Fruit fly (Drosophila melanogaster) whole organism, embryonic: Measurements from ENCODE around the gene CG46059.

Experiments used
- ATbp ChIP-seq: fragments of 200-800 bp; sonication (Bioruptor generic); optimal IDR thresholded peaks from 2 replicates; lab custom pipeline; 2017; ENCODE audit warnings: missing biosample characterization, mild to moderate bottlenecking, missing genetic modification characterization, missing genetic modification reagents
- Adf1 ChIP-seq: fragments of 200-800 bp; sonication (Bioruptor generic); IDR thresholded peaks from 2 replicates; pipeline ENCODE4 v1.3.6; 2022; ENCODE audit warnings: missing biosample characterization, missing genetic modification characterization
- Antp ChIP-seq: fragments of 200-800 bp; sonication (Bioruptor generic); optimal IDR thresholded peaks from 3 replicates; lab custom pipeline; 2016; ENCODE audit warnings: missing biosample characterization, missing genetic modification characterization
- B-H1 ChIP-seq: fragments of 200-800 bp; sonication (Bioruptor generic); IDR thresholded peaks from 3 replicates; pipeline ENCODE4 v1.3.6; 2022; ENCODE audit warnings: missing biosample characterization, missing genetic modification characterization
- CG10267 ChIP-seq: fragments of 200-800 bp; sonication (Bioruptor generic); optimal IDR thresholded peaks from 2 replicates; lab custom pipeline; 2018; ENCODE audit warnings: missing biosample characterization, mild to moderate bottlenecking, missing genetic modification characterization, moderate library complexity
- CG10543 ChIP-seq: fragments of 200-800 bp; sonication (Bioruptor generic); optimal IDR thresholded peaks from 3 replicates; lab custom pipeline; 2017; ENCODE audit warnings: missing biosample characterization, mild to moderate bottlenecking, missing genetic modification characterization, moderate library complexity
- CG11695 ChIP-seq: fragments of 200-800 bp; sonication (Bioruptor generic); IDR thresholded peaks from 3 replicates; pipeline ENCODE4 v1.3.6; 2022; ENCODE audit warnings: missing biosample characterization, missing genetic modification characterization
- CG15479 ChIP-seq: fragments of 200-800 bp; sonication (Bioruptor generic); optimal IDR thresholded peaks from 3 replicates; lab custom pipeline; 2019; ENCODE audit warnings: missing biosample characterization, mild to moderate bottlenecking, missing genetic modification characterization, moderate library complexity
- CG17568 ChIP-seq: fragments of 200-800 bp; sonication (Bioruptor generic); optimal IDR thresholded peaks from 2 replicates; lab custom pipeline; 2018; ENCODE audit warnings: missing biosample characterization, mild to moderate bottlenecking, missing genetic modification characterization, moderate library complexity
- CG17912 ChIP-seq: fragments of 200-800 bp; sonication (Bioruptor generic); optimal IDR thresholded peaks from 2 replicates; lab custom pipeline; 2018; ENCODE audit warnings: missing biosample characterization, mild to moderate bottlenecking, missing genetic modification characterization
- CG2116 ChIP-seq: fragments of 200-800 bp; sonication (Bioruptor generic); optimal IDR thresholded peaks from 3 replicates; lab custom pipeline; 2018; ENCODE audit warnings: missing biosample characterization, mild to moderate bottlenecking, missing genetic modification characterization
- CG3163 ChIP-seq: fragments of 200-800 bp; sonication (Bioruptor generic); optimal IDR thresholded peaks from 3 replicates; lab custom pipeline; 2016; ENCODE audit warnings: missing biosample characterization, missing genetic modification characterization
- CG34376 ChIP-seq: fragments of 200-800 bp; sonication (Bioruptor generic); optimal IDR thresholded peaks from 2 replicates; lab custom pipeline; 2018; ENCODE audit warnings: missing biosample characterization, mild to moderate bottlenecking, missing genetic modification characterization
- CG42726 ChIP-seq: fragments of 200-800 bp; sonication (Bioruptor generic); IDR thresholded peaks from 2 replicates; pipeline ENCODE4 v1.3.6; 2022; ENCODE audit warnings: missing biosample characterization, missing genetic modification characterization; ENCODE audit not compliant: partially characterized antibody
- CG4617 ChIP-seq: fragments of 200-800 bp; sonication (Bioruptor generic); optimal IDR thresholded peaks from 3 replicates; lab custom pipeline; 2016; ENCODE audit warnings: missing biosample characterization, missing genetic modification characterization, borderline replicate concordance
- CG6654 ChIP-seq: fragments of 200-800 bp; sonication (Bioruptor generic); optimal IDR thresholded peaks from 2 replicates; lab custom pipeline; 2017; ENCODE audit warnings: missing biosample characterization, mild to moderate bottlenecking, missing genetic modification characterization
- CG6689 ChIP-seq: fragments of 200-800 bp; sonication (Bioruptor generic); IDR thresholded peaks from 2 replicates; pipeline ENCODE4 v1.3.6; 2022; ENCODE audit warnings: missing biosample characterization, missing genetic modification characterization
- CG6854 ChIP-seq: fragments of 200-800 bp; sonication (Bioruptor generic); optimal IDR thresholded peaks from 3 replicates; lab custom pipeline; 2017; ENCODE audit warnings: missing biosample characterization, mild to moderate bottlenecking, missing genetic modification characterization
- CG7357 ChIP-seq: fragments of 200-800 bp; sonication (Bioruptor generic); IDR thresholded peaks from 3 replicates; pipeline ENCODE4 v1.3.6; 2022; ENCODE audit warnings: missing biosample characterization, missing genetic modification characterization
- CG8359 ChIP-seq: fragments of 200-800 bp; sonication (Bioruptor generic); optimal IDR thresholded peaks from 2 replicates; lab custom pipeline; 2017; ENCODE audit warnings: missing biosample characterization, mild to moderate bottlenecking, missing genetic modification characterization, borderline replicate concordance
- CHES-1-like ChIP-seq: fragments of 200-800 bp; sonication (Bioruptor generic); optimal IDR thresholded peaks from 2 replicates; lab custom pipeline; 2016; ENCODE audit warnings: missing biosample characterization, missing genetic modification characterization
- D19A ChIP-seq: fragments of 200-800 bp; optimal IDR thresholded peaks from 3 replicates; lab custom pipeline; 2019; ENCODE audit warnings: missing biosample characterization, mild to moderate bottlenecking, missing genetic modification characterization, moderate library complexity
- D19B ChIP-seq: fragments of 200-800 bp; sonication (Bioruptor generic); optimal IDR thresholded peaks from 2 replicates; lab custom pipeline; 2017; ENCODE audit warnings: missing biosample characterization, mild to moderate bottlenecking, missing genetic modification characterization
- Drgx ChIP-seq: fragments of 200-800 bp; sonication (Bioruptor generic); IDR thresholded peaks from 2 replicates; pipeline ENCODE4 v1.3.6; 2022; ENCODE audit warnings: missing biosample characterization, missing genetic modification characterization
- Hr3 ChIP-seq: fragments of 200-800 bp; sonication (Bioruptor generic); optimal IDR thresholded peaks from 3 replicates; lab custom pipeline; 2016; ENCODE audit warnings: missing biosample characterization, missing genetic modification characterization
- Ravus ChIP-seq: fragments of 200-800 bp; sonication (Bioruptor generic); IDR thresholded peaks from 2 replicates; pipeline ENCODE4 v1.3.6; 2022; ENCODE audit warnings: missing biosample characterization, missing genetic modification characterization
- Rfx ChIP-seq: fragments of 200-800 bp; sonication (Bioruptor generic); IDR thresholded peaks from 2 replicates; pipeline ENCODE4 v1.3.6; 2022; ENCODE audit warnings: missing biosample characterization, missing genetic modification characterization
- Sox100B ChIP-seq: fragments of 200-800 bp; sonication (Bioruptor generic); optimal IDR thresholded peaks from 3 replicates; lab custom pipeline; 2018; ENCODE audit warnings: missing biosample characterization, mild to moderate bottlenecking, missing genetic modification characterization
- Sox102F ChIP-seq: fragments of 200-800 bp; sonication (Bioruptor generic); optimal IDR thresholded peaks from 2 replicates; lab custom pipeline; 2018; ENCODE audit warnings: missing biosample characterization, mild to moderate bottlenecking, missing genetic modification characterization, moderate library complexity
- Sry-β ChIP-seq: fragments of 200-800 bp; sonication (Bioruptor generic); optimal IDR thresholded peaks from 2 replicates; lab custom pipeline; 2018; ENCODE audit warnings: missing biosample characterization, mild to moderate bottlenecking, missing genetic modification characterization, moderate library complexity
- ara ChIP-seq: fragments of 200-800 bp; sonication (Bioruptor generic); IDR thresholded peaks from 2 replicates; pipeline ENCODE4 v1.3.6; 2022; ENCODE audit warnings: missing biosample characterization, missing genetic modification characterization
- ato ChIP-seq: fragments of 200-800 bp; sonication (Bioruptor generic); IDR thresholded peaks from 2 replicates; pipeline ENCODE4 v1.3.6; 2022; ENCODE audit warnings: missing biosample characterization, missing genetic modification characterization; ENCODE audit not compliant: partially characterized antibody
- az2 ChIP-seq: fragments of 200-800 bp; sonication (Bioruptor generic); optimal IDR thresholded peaks from 3 replicates; lab custom pipeline; 2016; ENCODE audit warnings: missing biosample characterization, missing genetic modification characterization
- dati ChIP-seq: fragments of 200-800 bp; sonication (Bioruptor generic); IDR thresholded peaks from 2 replicates; pipeline ENCODE4 v1.3.6; 2022; ENCODE audit warnings: missing biosample characterization, missing genetic modification characterization
- dimm ChIP-seq: fragments of 200-800 bp; sonication (Bioruptor generic); IDR thresholded peaks from 2 replicates; pipeline ENCODE4 v1.3.6; 2022; ENCODE audit warnings: missing biosample characterization, missing genetic modification characterization
- dmrt99B ChIP-seq: fragments of 200-800 bp; sonication (Bioruptor generic); optimal IDR thresholded peaks from 2 replicates; lab custom pipeline; 2018; ENCODE audit warnings: missing biosample characterization, mild to moderate bottlenecking, missing genetic modification characterization, moderate library complexity
- en ChIP-seq: fragments of 200-800 bp; sonication (Bioruptor generic); optimal IDR thresholded peaks from 2 replicates; lab custom pipeline; 2016; ENCODE audit warnings: missing biosample characterization, missing genetic modification characterization
- gsb ChIP-seq: fragments of 200-800 bp; sonication (Bioruptor generic); IDR thresholded peaks from 2 replicates; pipeline ENCODE4 v1.3.6; 2022; ENCODE audit warnings: missing biosample characterization, missing genetic modification characterization
- insv ChIP-seq, 2 experiments: fragments of 200-800 bp; sonication (Bioruptor generic); optimal IDR thresholded peaks; 3 replicates each; lab custom pipeline; 2016 to 2018; ENCODE audit warnings: missing biosample characterization in 2 of 2, missing genetic modification characterization in 2 of 2
- lola ChIP-seq, 3 experiments: fragments of >200 bp in 2 of 3; fragments of 200-800 bp in 1 of 3; sonication (Bioruptor generic) in 1 of 3; optimal IDR thresholded peaks; 2 replicates each; lab custom pipeline; 2017 to 2019; ENCODE audit warnings: missing biosample characterization in 3 of 3, missing genetic modification characterization in 3 of 3, mild to moderate bottlenecking in 1 of 3, moderate library complexity in 1 of 3
- nerfin-1 ChIP-seq: fragments of 200-800 bp; sonication (Bioruptor generic); optimal IDR thresholded peaks from 3 replicates; lab custom pipeline; 2019; ENCODE audit warnings: missing biosample characterization, mild to moderate bottlenecking, missing genetic modification characterization, moderate library complexity
- pnt ChIP-seq: fragments of 200-800 bp; sonication (Bioruptor generic); optimal IDR thresholded peaks from 3 replicates; lab custom pipeline; 2016; ENCODE audit warnings: missing biosample characterization, missing genetic modification characterization
- row ChIP-seq: fragments of 200-800 bp; sonication (Bioruptor generic); IDR thresholded peaks from 3 replicates; pipeline ENCODE4 v1.3.6; 2022; ENCODE audit warnings: missing biosample characterization, missing genetic modification characterization
- run ChIP-seq: fragments of 200-800 bp; sonication (Bioruptor generic); optimal IDR thresholded peaks from 3 replicates; lab custom pipeline; 2018; ENCODE audit warnings: missing biosample characterization, mild to moderate bottlenecking, missing genetic modification characterization
- sug ChIP-seq: fragments of 200-800 bp; optimal IDR thresholded peaks from 2 replicates; lab custom pipeline; 2019; ENCODE audit warnings: missing biosample characterization, mild to moderate bottlenecking, missing genetic modification characterization, moderate library complexity
- tx ChIP-seq: fragments of 200-800 bp; sonication (Bioruptor generic); optimal IDR thresholded peaks from 2 replicates; lab custom pipeline; 2016; ENCODE audit warnings: missing biosample characterization, missing genetic modification characterization
- unpg ChIP-seq: fragments of 200-800 bp; sonication (Bioruptor generic); optimal IDR thresholded peaks from 3 replicates; lab custom pipeline; 2018; ENCODE audit warnings: missing biosample characterization, mild to moderate bottlenecking, missing genetic modification characterization, moderate library complexity
- vvl ChIP-seq: fragments of 200-800 bp; sonication (Bioruptor generic); IDR thresholded peaks from 2 replicates; pipeline ENCODE4 v1.3.6; 2022; ENCODE audit warnings: missing biosample characterization, missing genetic modification characterization

The CG46059 gene

DNA sequence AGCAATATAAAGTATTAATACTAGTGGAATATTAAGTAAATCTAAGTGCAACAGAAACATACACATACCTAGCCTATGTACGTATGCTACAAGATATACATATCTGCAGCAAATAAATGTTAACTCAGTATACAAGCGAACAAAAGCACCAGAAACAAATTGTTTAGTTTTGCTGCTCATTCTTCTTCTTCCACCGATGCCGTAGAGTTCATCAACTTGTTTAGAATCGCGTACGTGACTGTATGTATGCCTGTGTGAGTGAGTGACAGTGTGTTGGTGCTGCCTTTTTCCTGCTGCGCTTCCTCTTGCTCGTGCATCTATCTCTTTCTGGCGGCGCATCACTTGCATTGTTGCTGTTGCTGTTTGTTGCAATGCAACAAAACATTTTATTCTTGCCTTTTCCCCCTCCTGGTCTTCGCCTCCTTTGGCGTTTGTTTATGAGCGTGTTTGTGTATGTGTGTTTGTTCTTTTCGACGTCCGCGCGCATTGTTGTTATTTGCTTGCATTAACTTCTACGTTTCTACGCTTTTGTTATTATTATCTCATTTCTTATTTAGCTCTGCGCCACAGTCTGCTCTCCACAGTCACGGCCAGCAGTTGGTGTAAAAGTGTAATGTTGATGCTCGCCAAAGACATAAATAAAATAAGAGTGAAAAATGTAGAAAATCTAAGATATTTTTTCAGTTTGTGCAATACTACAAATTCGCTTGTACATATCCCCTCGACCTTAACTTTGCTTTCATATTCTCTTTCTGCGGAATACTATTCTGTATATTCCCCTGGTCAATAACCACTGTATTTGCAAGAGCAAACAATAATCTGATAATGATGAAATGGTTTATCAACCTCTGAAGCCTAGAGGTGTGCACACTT, 24.7 kb downstream of the CG46059 start (continued):
- TF ChIP-seq Ravus (GFP tag; lab: Robert Waterston, UW), result no peak
- TF ChIP-seq tx (GFP tag; lab: Kevin White, UChicago), result no peak
- TF ChIP-seq Drgx (GFP tag; lab: Robert Waterston, UW), result peak; percentile 70
- TF ChIP-seq CG7357 (GFP tag; lab: Robert Waterston, UW), result peak; percentile 34; the same call in 1 of the 3 replicates
- TF ChIP-seq CG4617 (GFP tag; lab: Kevin White, UChicago), result peak; percentile 3
- peak; percentile 30 for TF ChIP-seq Antp (GFP tag; lab: Kevin White, UChicago)
- no peak for TF ChIP-seq dimm
- peak; percentile 18 for TF ChIP-seq CG3163
- no peak for TF ChIP-seq CG17568
- no peak for TF ChIP-seq Sry-β (GFP tag; lab: Kevin White, UChicago)
- no peak for TF ChIP-seq run
- peak; percentile 33 for TF ChIP-seq CG2116
- no peak for TF ChIP-seq CG17912 (GFP tag; lab: Kevin White, UChicago)
- peak; percentile 11 for TF ChIP-seq CG10267 (tag; lab: Kevin White, UChicago)
- peak; percentile 39 for TF ChIP-seq CG6654 (GFP tag; lab: Kevin White, UChicago)
- TF ChIP-seq row (GFP tag; lab: Robert Waterston, UW), result peak; percentile 47; the same call in 2 of the 3 replicates
- peak in 1 of 3 experiments; percentile 27 for TF ChIP-seq lola (GFP tag; optimal IDR thresholded peaks at IDR 0.05; lab: Kevin White, UChicago)
- TF ChIP-seq vvl (GFP tag; lab: Robert Waterston, UW), result 0 out of 2 replicates have a peak, but pooled peaks have one; percentile 35
- no peak for TF ChIP-seq gsb (GFP tag; lab: Robert Waterston, UW)
- no peak for TF ChIP-seq CG6854 (GFP tag; lab: Kevin White, UChicago)
- TF ChIP-seq ato, result no peak
- no peak for TF ChIP-seq en (GFP tag; lab: Kevin White, UChicago)
- no peak for TF ChIP-seq B-H1 (GFP tag; lab: Robert Waterston, UW)
- peak; percentile 31 for TF ChIP-seq pnt (GFP tag; lab: Kevin White, UChicago)
- TF ChIP-seq CG34376, result no peak
- peak; percentile 34; the same call in 1 of the 2 replicates for TF ChIP-seq Rfx (GFP tag; lab: Robert Waterston, UW)
- TF ChIP-seq CHES-1-like (GFP tag; lab: Kevin White, UChicago), result peak; percentile 13
- peak; percentile 67 for TF ChIP-seq dmrt99B (tag; lab: Kevin White, UChicago)
- TF ChIP-seq az2 (GFP tag; lab: Kevin White, UChicago), result peak; percentile 32
- TF ChIP-seq ATbp (GFP tag; lab: Kevin White, UChicago), result peak; percentile 14
- 0 out of 3 replicates have a peak, but pooled peaks have one; percentile 9 for TF ChIP-seq CG11695 (GFP tag; lab: Robert Waterston, UW)
- 0 out of 2 replicates have a peak, but pooled peaks have one; percentile 7 for TF ChIP-seq Adf1
- TF ChIP-seq CG8359 (GFP tag; lab: Kevin White, UChicago), result peak; percentile 24
- TF ChIP-seq CG42726 (GFP tag; lab: Robert Waterston, UW), result no peak
- TF ChIP-seq Hr3 (GFP tag; lab: Kevin White, UChicago), result peak; percentile 24
- no peak for TF ChIP-seq D19B (GFP tag; lab: Kevin White, UChicago)
- no peak for TF ChIP-seq insv (GFP tag; optimal IDR thresholded peaks at IDR 0.05; lab: Kevin White, UChicago)
- TF ChIP-seq D19A (tag; lab: Kevin White, UChicago), result no peak
- TF ChIP-seq CG15479 (GFP tag; lab: Kevin White, UChicago), result peak; percentile 71
- peak; percentile 22 for TF ChIP-seq unpg (GFP tag; lab: Kevin White, UChicago)
- peak; percentile 32 for TF ChIP-seq Sox100B (GFP tag; lab: Kevin White, UChicago)
- peak; percentile 23; the same call in 1 of the 2 replicates for TF ChIP-seq CG6689 (GFP tag; lab: Robert Waterston, UW)
- TF ChIP-seq CG10543, result no peak
- TF ChIP-seq nerfin-1 (tag; lab: Kevin White, UChicago), result peak; percentile 30
- TF ChIP-seq dati (GFP tag; lab: Robert Waterston, UW), result no peak
- TF ChIP-seq ara (GFP tag; lab: Robert Waterston, UW), result peak; percentile 55; the same call in 1 of the 2 replicates
- TF ChIP-seq Sox102F (GFP tag; lab: Kevin White, UChicago), result peak; percentile 25
- TF ChIP-seq sug (tag; lab: Kevin White, UChicago), result no peak
